Worm (Caenorhabditis elegans) whole organism, L2 larva: ENCODE measurements around the gene F14D7.3.

ENCODE experiments used
- F13H6.1 ChIP-seq: sonication (generic microtip); optimal IDR thresholded peaks from 2 replicates; lab custom pipeline; 2016; ENCODE audit warnings: missing genetic modification characterization, missing compliant biosample characterization
- Y55F3AM.14 ChIP-seq: fragments of 200-800 bp; sonication (Bioruptor generic); optimal IDR thresholded peaks from 2 replicates; lab custom pipeline; 2018; ENCODE audit warnings: mild to moderate bottlenecking, missing genetic modification characterization, missing compliant biosample characterization
- alr-1 ChIP-seq: fragments of 150-350 bp; optimal IDR thresholded peaks from 2 replicates; lab custom pipeline; 2014; ENCODE audit warnings: missing biosample characterization, missing genetic modification characterization
- aly-2 ChIP-seq: fragments of 150-350 bp; optimal IDR thresholded peaks from 2 replicates; lab custom pipeline; 2014; ENCODE audit warnings: missing biosample characterization, missing genetic modification characterization
- blmp-1 ChIP-seq: sonication (generic microtip); optimal IDR thresholded peaks from 2 replicates; lab custom pipeline; 2017; ENCODE audit warnings: missing genetic modification characterization, mild to moderate bottlenecking, missing compliant biosample characterization, antibody characterized with exemption, moderate library complexity; ENCODE audit not compliant: insufficient read depth
- ceh-16 ChIP-seq: fragments of 150-350 bp; optimal IDR thresholded peaks from 2 replicates; lab custom pipeline; 2014; ENCODE audit warnings: missing biosample characterization, missing genetic modification characterization
- crh-2 ChIP-seq: sonication (generic microtip); optimal IDR thresholded peaks from 2 replicates; lab custom pipeline; 2017; ENCODE audit warnings: missing biosample characterization, missing genetic modification characterization
- dmd-4 ChIP-seq: sonication (generic microtip); optimal IDR thresholded peaks from 2 replicates; lab custom pipeline; 2017; ENCODE audit warnings: missing biosample characterization, missing genetic modification characterization
- egl-27 ChIP-seq: sonication (generic microtip); optimal IDR thresholded peaks from 3 replicates; lab custom pipeline; 2017; ENCODE audit warnings: missing biosample characterization, missing genetic modification reagents, missing genetic modification characterization
- elt-1 ChIP-seq: fragments of 150-350 bp; optimal IDR thresholded peaks from 2 replicates; lab custom pipeline; 2014; ENCODE audit warnings: missing biosample characterization, missing genetic modification characterization
- fos-1 ChIP-seq: fragments of 150-350 bp; optimal IDR thresholded peaks from 2 replicates; lab custom pipeline; 2014; ENCODE audit warnings: missing biosample characterization, missing genetic modification characterization
- gmeb-1 ChIP-seq: fragments of 150-350 bp; optimal IDR thresholded peaks from 2 replicates; lab custom pipeline; 2014; ENCODE audit warnings: missing biosample characterization, missing genetic modification characterization
- lin-11 ChIP-seq: fragments of 150-350 bp; sonication (generic microtip); optimal IDR thresholded peaks from 2 replicates; lab custom pipeline; 2014; ENCODE audit warnings: missing biosample characterization, missing genetic modification characterization, inconsistent platforms, mixed read lengths
- lsy-2 ChIP-seq, 2 experiments: fragments of 150-350 bp in 1 of 2; sonication (generic microtip) in 1 of 2; optimal IDR thresholded peaks; 2 replicates each; lab custom pipeline; 2014 to 2017; ENCODE audit warnings: missing biosample characterization in 2 of 2, missing genetic modification characterization in 2 of 2
- mab-5 ChIP-seq: fragments of 150-350 bp; optimal IDR thresholded peaks from 2 replicates; lab custom pipeline; 2014; ENCODE audit warnings: missing biosample characterization, missing genetic modification characterization
- mdl-1 ChIP-seq, 2 experiments: fragments of 150-350 bp in 1 of 2; sonication (generic microtip) in 1 of 2; optimal IDR thresholded peaks; 2 replicates each; lab custom pipeline; 2017; ENCODE audit warnings: missing biosample characterization in 2 of 2, missing genetic modification characterization in 2 of 2
- nhr-129 ChIP-seq: fragments of 150-350 bp; optimal IDR thresholded peaks from 2 replicates; lab custom pipeline; 2014; ENCODE audit warnings: missing biosample characterization, missing genetic modification characterization
- nhr-23 ChIP-seq: fragments of 150-350 bp; optimal IDR thresholded peaks from 2 replicates; lab custom pipeline; 2014; ENCODE audit warnings: missing biosample characterization, missing genetic modification reagents, missing genetic modification characterization
- nhr-25 ChIP-seq: fragments of 150-350 bp; sonication (generic microtip); optimal IDR thresholded peaks from 3 replicates; lab custom pipeline; 2014; ENCODE audit warnings: missing biosample characterization, missing genetic modification characterization
- nhr-6 ChIP-seq: fragments of 150-350 bp; optimal IDR thresholded peaks from 2 replicates; lab custom pipeline; 2014; ENCODE audit warnings: missing biosample characterization, missing genetic modification characterization
- nhr-77 ChIP-seq: fragments of 150-350 bp; optimal IDR thresholded peaks from 2 replicates; lab custom pipeline; 2014; ENCODE audit warnings: missing biosample characterization, missing genetic modification characterization
- peb-1 ChIP-seq: fragments of 150-350 bp; optimal IDR thresholded peaks from 2 replicates; lab custom pipeline; 2014; ENCODE audit warnings: missing biosample characterization, missing genetic modification characterization
- sem-4 ChIP-seq: fragments of 150-350 bp; optimal IDR thresholded peaks from 2 replicates; lab custom pipeline; 2014; ENCODE audit warnings: missing biosample characterization, missing genetic modification reagents, missing genetic modification characterization
- skn-1 ChIP-seq: sonication (generic microtip); optimal IDR thresholded peaks from 2 replicates; lab custom pipeline; 2017; ENCODE audit warnings: missing biosample characterization, missing genetic modification characterization
- sma-3 ChIP-seq: sonication (generic microtip); optimal IDR thresholded peaks from 2 replicates; lab custom pipeline; 2016; ENCODE audit warnings: missing genetic modification reagents, missing genetic modification characterization, missing compliant biosample characterization
- sma-9 ChIP-seq, 2 experiments: fragments of 150-350 bp in 1 of 2; sonication (generic microtip) in 1 of 2; optimal IDR thresholded peaks; 2 replicates each; lab custom pipeline; 2014 to 2016; ENCODE audit warnings: missing genetic modification characterization in 2 of 2, mild to moderate bottlenecking in 1 of 2, missing biosample characterization in 1 of 2, missing compliant biosample characterization in 1 of 2, missing genetic modification reagents in 1 of 2, moderate library complexity in 1 of 2
- snpc-4 ChIP-seq: fragments of 150-350 bp; optimal IDR thresholded peaks from 2 replicates; lab custom pipeline; 2014; ENCODE audit warnings: missing biosample characterization, missing genetic modification characterization
- unc-55 ChIP-seq: fragments of 150-350 bp; sonication (generic microtip); optimal IDR thresholded peaks from 3 replicates; lab custom pipeline; 2014; ENCODE audit warnings: missing biosample characterization, missing genetic modification reagents, missing genetic modification characterization
- zag-1 ChIP-seq: fragments of 150-350 bp; optimal IDR thresholded peaks from 2 replicates; lab custom pipeline; 2014; ENCODE audit warnings: missing biosample characterization, missing genetic modification characterization
- ztf-11 ChIP-seq: sonication (generic microtip); optimal IDR thresholded peaks from 2 replicates; lab custom pipeline; 2017; ENCODE audit warnings: missing biosample characterization, missing genetic modification characterization
- ztf-4 ChIP-seq: fragments of 150-350 bp; optimal IDR thresholded peaks from 2 replicates; lab custom pipeline; 2014; ENCODE audit warnings: missing biosample characterization, missing genetic modification characterization

Gene F14D7.3

DNA sequence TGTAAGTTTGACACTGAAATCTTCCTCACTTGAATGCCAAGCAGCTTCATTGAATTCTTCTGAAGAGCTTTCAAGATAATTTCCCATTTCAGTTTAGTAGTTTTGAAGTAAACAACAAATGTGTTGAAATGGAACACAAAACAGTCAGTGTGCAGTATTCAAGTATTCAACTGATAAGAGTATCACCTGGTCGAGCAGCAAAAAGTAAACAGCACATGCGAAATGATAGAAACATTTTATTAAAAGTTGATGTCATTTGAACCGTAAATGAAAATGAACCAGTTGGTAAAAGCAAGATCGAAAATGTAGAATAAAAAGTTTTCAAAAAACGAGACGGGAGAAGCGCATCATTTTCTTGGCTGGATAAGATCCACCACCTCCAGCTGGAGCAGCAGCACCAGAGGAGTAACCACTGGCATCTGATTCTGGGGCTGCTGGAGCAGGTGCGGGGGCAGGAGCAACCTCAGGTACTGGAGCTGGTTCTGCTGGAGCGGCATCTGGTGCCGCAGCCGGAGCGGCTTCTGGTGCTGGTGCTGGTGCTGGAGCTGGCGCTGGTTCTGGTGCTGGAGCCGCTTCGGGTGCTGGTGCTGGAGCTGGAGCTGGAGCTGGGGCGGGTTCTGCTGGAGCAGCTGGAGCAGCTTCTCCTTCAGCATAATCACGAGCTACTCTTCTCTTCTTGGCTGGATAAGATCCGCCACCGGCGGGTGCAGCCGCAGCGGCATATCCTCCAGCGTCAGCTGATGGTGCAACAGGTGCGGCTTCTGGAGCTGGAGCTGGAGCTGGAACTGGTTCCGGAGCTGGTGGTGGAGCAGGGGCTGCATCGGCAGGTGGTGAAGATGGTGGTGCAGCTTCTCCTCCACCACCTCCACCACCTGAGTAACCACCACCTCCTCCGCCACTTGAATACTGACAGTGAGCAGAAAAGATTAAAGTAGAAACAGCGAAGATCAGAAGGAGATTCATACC, 28.2 kb downstream of the F14D7.3 start, which contains the start of the genes F47B8.4 and F47B8.18:
TSS of gene F47B8.4 (minus strand) at position 172 of the 966 bp plus-strand sequence.
TSS of gene F47B8.18 (minus strand) at position 963 of the 966 bp plus-strand sequence.
- TF ChIP-seq fos-1 (peak; percentile 26), egl-27 (tag; lab: Kevin White, UChicago) (no peak)

- no peak for TF ChIP-seq ztf-11 (tag; lab: Kevin White, UChicago)
- TF ChIP-seq nhr-23 (tag; lab: Kevin White, UChicago) = no peak
- no peak for TF ChIP-seq snpc-4 (tag; lab: Kevin White, UChicago)
- TF ChIP-seq crh-2 (tag; lab: Kevin White, UChicago) = no peak
- TF ChIP-seq sma-9 (GFP tag; optimal IDR thresholded peaks at IDR 0.05; lab: Kevin White, UChicago) = no peak
- no peak for TF ChIP-seq sma-9 (tag; optimal IDR thresholded peaks at IDR 0.05; lab: Kevin White, UChicago)
- TF ChIP-seq peb-1 (tag; lab: Kevin White, UChicago) = no peak
- no peak for TF ChIP-seq gmeb-1 (tag; lab: Kevin White, UChicago)
- no peak for TF ChIP-seq elt-1 (tag; lab: Kevin White, UChicago)
Observed at ce11 chrV:14327776-14328175, 31.2 kb downstream of the F14D7.3 start, which contains the start of gene F47B8.5. F47B8.5 (minus strand) TSS chrV:14327876.

DNA sequence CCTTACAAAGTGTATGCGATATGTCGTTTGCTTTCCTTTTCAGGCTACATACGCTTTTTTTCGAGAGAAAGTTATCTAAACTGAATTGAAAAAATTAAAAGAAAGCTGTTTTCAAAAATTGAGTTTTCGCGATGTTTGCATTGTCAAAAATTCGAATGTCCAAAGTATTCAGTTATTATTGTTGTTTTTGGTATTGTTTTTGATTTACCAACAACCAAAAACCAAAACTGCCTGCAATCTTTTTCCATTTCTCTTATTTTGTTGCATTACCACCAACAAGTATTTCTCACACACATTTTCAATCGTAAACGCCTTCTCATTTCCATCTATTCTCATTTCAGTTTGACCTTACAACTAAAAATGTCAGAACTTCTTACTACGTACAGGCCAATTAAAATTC, 32.2 kb downstream of the F14D7.3 start, which contains the start of gene pepm-1:
TSS of gene pepm-1 (plus strand) at position 301 of the 400 bp plus-strand sequence.
- no peak for TF ChIP-seq elt-1 (tag; lab: Kevin White, UChicago)
- TF ChIP-seq dmd-4 = no peak
- TF ChIP-seq lin-11 (tag; lab: Kevin White, UChicago) = no peak
- TF ChIP-seq nhr-77 (tag; lab: Kevin White, UChicago) = no peak
- no peak for TF ChIP-seq F13H6.1 (tag; lab: Kevin White, UChicago)
- no peak for TF ChIP-seq zag-1
- TF ChIP-seq unc-55 (GFP tag; lab: Kevin White, UChicago) = no peak
- TF ChIP-seq blmp-1 (tag; lab: Kevin White, UChicago) = no peak
- no peak for TF ChIP-seq mab-5 (tag; lab: Kevin White, UChicago)
- no peak for TF ChIP-seq lsy-2 (tag; optimal IDR thresholded peaks at IDR 0.05; lab: Kevin White, UChicago)
- no peak for TF ChIP-seq Y55F3AM.14
- TF ChIP-seq mdl-1 (tag; optimal IDR thresholded peaks at IDR 0.05; lab: Kevin White, UChicago) = no peak
- TF ChIP-seq sma-3 (GFP tag; lab: Kevin White, UChicago) = no peak
- TF ChIP-seq ceh-16 = no peak
- TF ChIP-seq snpc-4 (tag; lab: Kevin White, UChicago) = no peak
- no peak for TF ChIP-seq sem-4
- no peak for TF ChIP-seq nhr-6
- TF ChIP-seq aly-2 (tag; lab: Kevin White, UChicago) = no peak
- TF ChIP-seq gmeb-1 (tag; lab: Kevin White, UChicago) = no peak

ce11 chrV:14331477-14331876, 34.9 kb downstream of the F14D7.3 start, which contains the start of gene F47B8.8:
F47B8.8 (plus strand) TSS chrV:14331733.
- TF ChIP-seq lsy-2 (tag; optimal IDR thresholded peaks at IDR 0.05; lab: Kevin White, UChicago) (no peak), nhr-25 (tag; lab: Kevin White, UChicago) (peak; percentile 30)

- TF ChIP-seq alr-1 (tag; lab: Kevin White, UChicago) = no peak
- TF ChIP-seq nhr-129 = no peak
- TF ChIP-seq mab-5 (tag; lab: Kevin White, UChicago) = no peak
- TF ChIP-seq, all 48 proteins: peak for 0
Observed at ce11 chrV:14333116-14333515, 36.5 kb downstream of the F14D7.3 start, which contains the start of gene srm-4. srm-4 (plus strand) TSS chrV:14333416.

DNA sequence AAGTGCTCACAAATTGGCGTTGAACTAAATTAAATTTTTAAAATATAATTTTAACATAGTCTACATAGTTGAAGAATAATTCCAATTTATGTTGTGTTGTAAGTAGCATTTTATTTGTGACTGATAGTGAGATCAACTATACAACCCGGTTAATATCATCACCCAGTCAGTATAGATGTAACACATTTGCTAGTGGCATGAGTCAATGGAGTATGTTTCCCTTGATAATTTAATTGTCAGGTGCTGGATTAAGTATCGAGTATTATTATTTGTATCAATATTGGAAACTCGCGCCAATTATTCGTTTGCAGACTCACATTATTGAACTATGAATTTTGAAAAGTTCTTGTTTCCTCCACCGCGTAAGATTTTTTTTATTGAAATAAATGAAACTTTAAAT, 38.3 kb downstream of the F14D7.3 start, which contains the start of gene srm-5:
TSS of gene srm-5 (plus strand) at position 301 of the 400 bp plus-strand sequence.
- no peak for TF ChIP-seq ztf-4 (tag; lab: Kevin White, UChicago)
- TF ChIP-seq zag-1 = no peak
- no peak for TF ChIP-seq nhr-23 (tag; lab: Kevin White, UChicago)
- TF ChIP-seq crh-2 (tag; lab: Kevin White, UChicago) = no peak
- no peak for TF ChIP-seq skn-1 (tag; lab: Kevin White, UChicago)
